Fruit fly (Drosophila melanogaster) whole organism, adult: ENCODE measurements around the gene CG17300.

ENCODE experiments used
- CG12768 ChIP-seq: fragments of 200-800 bp; sonication (Bioruptor generic); optimal IDR thresholded peaks from 2 replicates; lab custom pipeline; 2017; ENCODE audit warnings: missing biosample characterization, missing genetic modification characterization, mild to moderate bottlenecking, moderate library complexity, missing genetic modification reagents
- CG14711 ChIP-seq: fragments of 200-800 bp; sonication (Bioruptor generic); optimal IDR thresholded peaks from 2 replicates; lab custom pipeline; 2018; ENCODE audit warnings: missing biosample characterization, mild to moderate bottlenecking, missing genetic modification characterization, moderate library complexity
- Hr96 ChIP-seq: fragments of 200-800 bp; sonication (Bioruptor generic); optimal IDR thresholded peaks from 2 replicates; lab custom pipeline; 2016; ENCODE audit warnings: missing biosample characterization, missing genetic modification characterization
- cnc ChIP-seq, 2 experiments: fragments of >200 bp; optimal IDR thresholded peaks; 2 replicates each; lab custom pipeline; 2017
- kay ChIP-seq: fragments of 200-800 bp; sonication (Bioruptor generic); peaks from one replicate; lab custom pipeline; 2016; ENCODE audit warnings: missing biosample characterization, missing genetic modification characterization, borderline replicate concordance
- pad ChIP-seq: fragments of 200-800 bp; sonication (Bioruptor generic); optimal IDR thresholded peaks from 3 replicates; lab custom pipeline; 2017; ENCODE audit warnings: missing biosample characterization, missing genetic modification characterization, mild to moderate bottlenecking, moderate library complexity, missing genetic modification reagents
- tj ChIP-seq: fragments of 200-800 bp; sonication (Bioruptor generic); optimal IDR thresholded peaks from 3 replicates; lab custom pipeline; 2017; ENCODE audit warnings: missing biosample characterization, mild to moderate bottlenecking, missing genetic modification characterization, moderate library complexity

DNA sequence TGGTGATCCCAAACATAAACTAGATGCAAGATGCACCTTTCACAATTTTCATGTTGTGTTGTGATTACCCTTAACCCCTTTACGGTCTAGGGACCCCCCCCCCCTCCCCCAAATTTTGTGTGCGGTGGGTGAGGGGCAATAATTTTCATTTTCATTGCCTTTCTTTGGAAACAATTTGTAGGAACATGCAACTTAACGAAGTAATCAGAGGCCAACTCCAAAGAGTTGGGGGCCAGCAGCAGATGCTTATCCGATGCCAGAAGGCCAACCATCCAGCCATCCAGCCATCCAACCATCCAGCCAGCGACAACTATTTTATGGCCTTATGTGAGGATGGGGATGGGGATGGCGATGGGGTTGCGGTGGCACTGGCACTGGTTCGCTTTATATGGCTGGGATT is 22.2 kb downstream of the CG17300 start:
- TF ChIP-seq CG12768 (GFP tag; lab: Kevin White, UChicago) (no peak), pad (no peak), Hr96 (GFP tag; lab: Kevin White, UChicago) (no peak), CG14711 (no peak), tj (no peak), cnc (optimal IDR thresholded peaks at IDR 0.05; lab: Kevin White, UChicago) (no peak), kay (GFP tag; lab: Kevin White, UChicago) (no peak)
